Fruit fly (Drosophila melanogaster): ENCODE results near the gene ppk13.

DNA sequence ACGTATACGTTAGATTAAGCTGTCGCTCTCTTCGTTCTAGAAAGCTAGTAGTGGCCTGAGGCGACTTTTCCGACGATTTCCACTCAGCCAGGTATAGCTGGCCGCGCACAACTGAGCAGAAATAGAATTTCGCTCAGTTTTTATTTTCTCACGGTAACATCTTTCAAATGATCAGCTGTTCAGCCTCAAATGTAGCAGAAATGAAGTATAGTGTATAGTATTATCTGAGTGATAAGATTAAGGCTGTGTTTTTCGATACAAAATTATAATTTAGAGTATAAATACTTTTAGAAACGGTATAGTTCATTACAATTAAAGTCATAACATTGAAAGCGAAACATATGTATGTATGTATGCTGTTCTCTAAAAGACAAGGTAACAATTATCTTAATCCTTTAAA lies 2.1 kb downstream of the ppk13 start, which contains the start of gene CG33509:
- no peak for TF ChIP-seq Pif1B (GFP tag; optimal IDR thresholded peaks at IDR 0.05)
- TF ChIP-seq CG13204 (GFP tag; optimal IDR thresholded peaks at IDR 0.05): no peak
- no peak for TF ChIP-seq gl (tag; optimal IDR thresholded peaks at IDR 0.05)
- TF ChIP-seq CG10348 (GFP tag; IDR thresholded peaks at IDR 0.05): no peak
- no peak for TF ChIP-seq Snoo (tag; optimal IDR thresholded peaks at IDR 0.05)
- TF ChIP-seq rn (GFP tag; IDR thresholded peaks at IDR 0.05): no peak
- no peak for TF ChIP-seq CG15710 (tag; optimal IDR thresholded peaks at IDR 0.05)
- no peak for TF ChIP-seq CG14655 (GFP tag; optimal IDR thresholded peaks at IDR 0.05)
- TF ChIP-seq D1 (tag; optimal IDR thresholded peaks at IDR 0.05): no peak

All from whole organism, pupa.